Worm (Caenorhabditis elegans) whole organism, late embryonic: ENCODE results near the gene T26E4.10.

ENCODE experiments used
- T23F11.4 ChIP-seq: fragments of 200-800 bp; sonication (Bioruptor generic); optimal IDR thresholded peaks from 2 replicates; lab custom pipeline; 2018; ENCODE audit warnings: mild to moderate bottlenecking, missing genetic modification characterization, missing compliant biosample characterization
- Y22D7AL.16 ChIP-seq: sonication (generic microtip); optimal IDR thresholded peaks from 2 replicates; lab custom pipeline; 2016; ENCODE audit warnings: missing genetic modification characterization, missing compliant biosample characterization
- fkh-10 ChIP-seq: fragments of 150-350 bp; optimal IDR thresholded peaks from 2 replicates; lab custom pipeline; 2014; ENCODE audit warnings: missing biosample characterization, missing genetic modification reagents, missing genetic modification characterization
- fkh-6 ChIP-seq: sonication (generic microtip); optimal IDR thresholded peaks from 2 replicates; lab custom pipeline; 2016; ENCODE audit warnings: missing genetic modification characterization, missing compliant biosample characterization
- hlh-15 ChIP-seq: sonication (generic microtip); optimal IDR thresholded peaks from 2 replicates; lab custom pipeline; 2016; ENCODE audit warnings: missing genetic modification characterization, missing compliant biosample characterization
- lin-11 ChIP-seq: fragments of 200-800 bp; sonication (Bioruptor generic); optimal IDR thresholded peaks from 2 replicates; lab custom pipeline; 2018; ENCODE audit warnings: mild to moderate bottlenecking, missing genetic modification characterization, missing compliant biosample characterization
- mec-3 ChIP-seq: sonication (generic microtip); optimal IDR thresholded peaks from 2 replicates; lab custom pipeline; 2016; ENCODE audit warnings: borderline replicate concordance, missing genetic modification characterization, missing compliant biosample characterization
- unc-86 ChIP-seq: sonication (generic microtip); optimal IDR thresholded peaks from 2 replicates; lab custom pipeline; 2016; ENCODE audit warnings: missing genetic modification characterization, missing compliant biosample characterization

DNA sequence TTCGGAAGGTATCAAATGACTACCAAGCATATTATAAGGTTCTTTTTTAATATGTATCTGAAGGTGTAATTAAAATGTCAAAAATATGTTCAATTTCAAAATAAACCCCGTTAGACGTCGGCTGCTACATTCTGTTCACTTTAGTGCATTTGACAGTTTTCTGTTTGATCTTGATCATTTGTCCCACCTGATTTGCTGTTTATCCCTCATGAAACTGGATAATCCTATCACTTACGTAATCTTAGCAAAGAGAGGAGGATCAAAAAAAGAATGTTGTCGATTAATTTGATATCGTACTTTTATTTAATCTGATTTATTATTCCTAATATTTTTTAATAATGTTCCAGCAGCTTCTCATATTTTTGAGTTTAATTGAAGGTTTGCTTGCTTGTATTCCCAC, 12.4 kb upstream of the T26E4.10 start, which contains the start of gene F54B8.1:
- TF ChIP-seq fkh-10 (GFP tag; lab: Kevin White, UChicago) = no peak
- TF ChIP-seq unc-86 (tag; lab: Kevin White, UChicago) = no peak
- TF ChIP-seq mec-3 (tag; lab: Kevin White, UChicago) = no peak
- TF ChIP-seq hlh-15 (tag; lab: Kevin White, UChicago) = no peak
- no peak for TF ChIP-seq T23F11.4 (GFP tag; lab: Kevin White, UChicago)
- TF ChIP-seq lin-11 = no peak
- no peak for TF ChIP-seq Y22D7AL.16 (tag; lab: Kevin White, UChicago)
- TF ChIP-seq fkh-6 (tag; lab: Kevin White, UChicago) = no peak
